Fruit fly (Drosophila melanogaster): ENCODE data around the gene GluRS-m.

The GluRS-m gene

DNA sequence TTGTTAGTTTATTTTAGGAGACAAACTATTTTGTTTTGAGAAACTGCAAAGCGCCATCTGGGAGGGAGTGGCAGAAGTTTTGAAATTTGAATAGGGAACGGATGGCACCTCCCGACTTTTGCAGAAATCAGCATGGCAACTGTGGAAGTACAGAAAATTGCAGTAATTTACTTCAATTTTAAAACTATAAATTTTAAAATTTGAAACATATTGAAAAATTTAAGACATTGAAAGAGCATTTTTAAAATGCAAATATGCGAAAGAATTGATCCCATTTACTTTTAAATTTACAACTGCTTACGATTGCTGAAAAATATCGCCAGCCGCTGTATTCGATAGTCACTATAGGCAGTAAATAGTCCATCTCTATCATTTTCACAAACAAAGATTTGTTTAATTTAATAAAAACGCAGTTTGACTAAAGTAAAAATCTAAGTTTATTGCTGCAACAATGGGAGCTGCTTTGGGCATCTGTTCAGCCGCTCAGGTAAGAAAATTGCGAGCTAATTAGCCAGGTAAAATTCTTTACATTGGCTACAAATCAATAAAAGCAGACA lies 4.5 kb downstream of the GluRS-m start, which contains the start of gene Serinc:
TSS of gene Serinc (plus strand) at position 329 of the 557 bp plus-strand sequence.
- TF ChIP-seq pho (GFP tag; optimal IDR thresholded peaks at IDR 0.05) (peak; percentile 45), fru (optimal IDR thresholded peaks at IDR 0.05) (no peak), bowl (GFP tag; IDR thresholded peaks at IDR 0.05) (no peak), btn (GFP tag; optimal IDR thresholded peaks at IDR 0.05) (no peak), zfh2 (GFP tag; optimal IDR thresholded peaks at IDR 0.05) (peak; percentile 55), sima (GFP tag; optimal IDR thresholded peaks at IDR 0.05) (no peak), CG43689 (GFP tag; IDR thresholded peaks at IDR 0.05) (no peak), unpg (GFP tag; optimal IDR thresholded peaks at IDR 0.05) (no peak), dm (GFP tag; optimal IDR thresholded peaks at IDR 0.05) (peak; percentile 49), slbo (GFP tag; IDR thresholded peaks at IDR 0.05) (peak; percentile 70), CG7745 (tag; optimal IDR thresholded peaks at IDR 0.05) (no peak), chinmo (GFP tag; IDR thresholded peaks at IDR 0.05; ENCODE audit: partially characterized antibody) (peak; percentile 92; the same call in 3 of the 4 replicates), Hr51 (GFP tag; optimal IDR thresholded peaks at IDR 0.05) (peak in 1 of 2 experiments; percentile 39), CG13296 (GFP tag; optimal IDR thresholded peaks at IDR 0.05) (peak; percentile 35), gce (GFP tag; IDR thresholded peaks at IDR 0.05) (no peak), CHES-1-like (GFP tag; optimal IDR thresholded peaks at IDR 0.05) (peak; percentile 69), CTCF (GFP tag; optimal IDR thresholded peaks at IDR 0.05) (peak; percentile 97), cato (GFP tag; optimal IDR thresholded peaks at IDR 0.05; ENCODE audit: borderline replicate concordance) (no peak), HHEX (GFP tag; optimal IDR thresholded peaks at IDR 0.05) (peak; percentile 48), Hand (GFP tag; optimal IDR thresholded peaks at IDR 0.05) (no peak), CG11696 (GFP tag; IDR thresholded peaks at IDR 0.05) (no peak), Dbx (GFP tag; IDR thresholded peaks at IDR 0.05) (peak; percentile 76), CG13624 (GFP tag; optimal IDR thresholded peaks at IDR 0.05) (peak; percentile 68), fd3F (GFP tag; optimal IDR thresholded peaks at IDR 0.05) (peak; percentile 17), Lim3 (GFP tag; IDR thresholded peaks at IDR 0.05) (no peak), MTF-1 (GFP tag; optimal IDR thresholded peaks at IDR 0.05; ENCODE audit: borderline replicate concordance) (no peak), CG31365 (tag; optimal IDR thresholded peaks at IDR 0.05) (peak; percentile 75), gcm2 (GFP tag; optimal IDR thresholded peaks at IDR 0.05) (no peak), nmo (GFP tag; optimal IDR thresholded peaks at IDR 0.05) (peak; percentile 80), CG2116 (GFP tag; optimal IDR thresholded peaks at IDR 0.05) (peak; percentile 84), CG42726 (GFP tag; IDR thresholded peaks at IDR 0.05; ENCODE audit: partially characterized antibody) (peak; percentile 95), pnt (GFP tag; optimal IDR thresholded peaks at IDR 0.05) (no peak), CG17912 (GFP tag; optimal IDR thresholded peaks at IDR 0.05) (peak; percentile 27), Sin3A (optimal IDR thresholded peaks at IDR 0.05) (peak; percentile 22), row (GFP tag; IDR thresholded peaks at IDR 0.05) (peak; percentile 81), jing (GFP tag; optimal IDR thresholded peaks at IDR 0.05) (no peak), vvl (GFP tag; IDR thresholded peaks at IDR 0.05) (peak; percentile 76; the same call in 1 of the 2 replicates), z (GFP tag; IDR thresholded peaks at IDR 0.05) (no peak), Mes4 (GFP tag; optimal IDR thresholded peaks at IDR 0.05) (peak; percentile 59), ap (GFP tag; IDR thresholded peaks at IDR 0.05) (no peak), CG6765 (GFP tag; optimal IDR thresholded peaks at IDR 0.05) (no peak), CG6654 (GFP tag; optimal IDR thresholded peaks at IDR 0.05) (no peak), CG16815 (GFP tag; optimal IDR thresholded peaks at IDR 0.05) (peak; percentile 26), ind (GFP tag; optimal IDR thresholded peaks at IDR 0.05) (peak; percentile 59), CG1832 (GFP tag; optimal IDR thresholded peaks at IDR 0.05) (no peak), bcd (GFP tag; optimal IDR thresholded peaks at IDR 0.05) (peak; percentile 65), CG17361 (GFP tag; IDR thresholded peaks at IDR 0.05) (peak; percentile 65; the same call in 2 of the 3 replicates), CrebB (tag; optimal IDR thresholded peaks at IDR 0.05) (peak; percentile 61), Hr3 (GFP tag; optimal IDR thresholded peaks at IDR 0.05) (peak; percentile 56), bigmax (GFP tag; optimal IDR thresholded peaks at IDR 0.05) (no peak), danr (GFP tag; IDR thresholded peaks at IDR 0.05) (no peak), sr (GFP tag; IDR thresholded peaks at IDR 0.05) (no peak)

All from whole organism, embryonic.